Worm (Caenorhabditis elegans): ENCODE data around the gene nsph-1.1.
A peak's percentile ranks its signal among the peaks of the same experiment; 100 is the strongest.

The nsph-1.1 gene

ce11 chrII:8799725-8800124 is 33.1 kb downstream of the nsph-1.1 start:
- TF ChIP-seq alr-1 (tag; optimal IDR thresholded peaks at IDR 0.05): no peak
- no peak for TF ChIP-seq C34F6.9 (tag; optimal IDR thresholded peaks at IDR 0.05)
- TF ChIP-seq unc-55 (GFP tag; optimal IDR thresholded peaks at IDR 0.05): peak; percentile 50
- peak; percentile 56 for TF ChIP-seq unc-62 (GFP tag; optimal IDR thresholded peaks at IDR 0.05)

DNA sequence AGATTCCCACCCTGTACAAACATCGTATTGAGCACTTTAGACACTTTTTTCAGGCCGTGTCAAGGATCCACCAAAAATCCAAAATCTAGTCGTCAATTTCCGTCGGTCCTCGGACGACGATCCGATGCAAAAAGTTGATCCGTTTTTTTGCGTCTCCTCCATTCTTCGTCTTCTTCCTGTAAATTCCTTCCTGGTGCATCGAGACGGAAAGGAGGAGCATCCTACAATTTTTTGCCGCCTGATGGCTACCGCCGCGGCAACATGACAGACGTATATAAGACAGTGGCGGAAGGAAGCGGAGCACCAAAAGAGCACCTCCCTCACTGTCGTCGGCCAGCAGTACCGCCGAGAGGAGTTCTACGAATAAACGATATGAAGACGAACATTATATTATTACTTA is 34.3 kb downstream of the nsph-1.1 start, which contains the start of gene appg-2:
TSS of gene appg-2 (plus strand) at position 301 of the 400 bp plus-strand sequence.
- TF ChIP-seq nhr-77 (tag; optimal IDR thresholded peaks at IDR 0.05) (no peak), ceh-82 (tag; optimal IDR thresholded peaks at IDR 0.05) (no peak), ama-1 (optimal IDR thresholded peaks at IDR 0.05) (no peak), F13H6.1 (tag; optimal IDR thresholded peaks at IDR 0.05) (no peak), unc-55 (GFP tag; optimal IDR thresholded peaks at IDR 0.05) (no peak), nhr-237 (tag; optimal IDR thresholded peaks at IDR 0.05) (no peak), ceh-16 (tag; optimal IDR thresholded peaks at IDR 0.05) (no peak), nhr-6 (tag; optimal IDR thresholded peaks at IDR 0.05) (no peak), lin-39 (tag; optimal IDR thresholded peaks at IDR 0.05) (no peak), crh-2 (tag; optimal IDR thresholded peaks at IDR 0.05) (no peak), ztf-4 (tag; optimal IDR thresholded peaks at IDR 0.05) (no peak), sem-4 (tag; optimal IDR thresholded peaks at IDR 0.05) (no peak), nhr-25 (tag; optimal IDR thresholded peaks at IDR 0.05) (no peak), unc-62 (GFP tag; optimal IDR thresholded peaks at IDR 0.05) (no peak), ztf-11 (tag; optimal IDR thresholded peaks at IDR 0.05) (no peak), aly-2 (tag; optimal IDR thresholded peaks at IDR 0.05) (no peak), snpc-4 (tag; optimal IDR thresholded peaks at IDR 0.05) (no peak), lin-13 (GFP tag; optimal IDR thresholded peaks at IDR 0.05) (no peak), lin-11 (tag; optimal IDR thresholded peaks at IDR 0.05) (no peak)

DNA sequence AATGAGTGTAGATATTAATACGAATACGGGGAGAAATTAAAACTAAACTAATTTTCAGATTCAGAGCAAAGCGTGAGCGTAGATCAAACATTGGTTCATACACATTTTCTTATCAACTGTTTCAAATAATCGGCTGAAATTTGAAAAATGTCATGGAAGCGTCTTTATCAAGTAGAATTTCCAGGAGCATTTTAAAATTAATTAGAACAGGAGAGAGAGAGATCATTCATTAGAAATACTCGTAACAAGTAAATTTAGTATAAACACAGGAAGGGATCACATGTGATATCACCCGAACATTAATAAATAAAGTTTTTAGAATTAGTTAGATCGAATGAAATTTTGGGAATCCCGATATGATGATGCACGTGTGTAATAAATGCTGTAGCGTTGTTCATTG is 40.3 kb downstream of the nsph-1.1 start, which contains the start of gene pho-13:
TSS of gene pho-13 (minus strand) at position 101 of the 400 bp plus-strand sequence.
- TF ChIP-seq ceh-16 (tag; optimal IDR thresholded peaks at IDR 0.05): no peak
- TF ChIP-seq fos-1 (tag; optimal IDR thresholded peaks at IDR 0.05): peak; percentile 23

- TF ChIP-seq peb-1 (tag; optimal IDR thresholded peaks at IDR 0.05) (no peak), ztf-11 (tag; optimal IDR thresholded peaks at IDR 0.05) (no peak), ceh-82 (tag; optimal IDR thresholded peaks at IDR 0.05) (no peak), nhr-237 (tag; optimal IDR thresholded peaks at IDR 0.05) (no peak), ztf-1 (GFP tag; conservative IDR thresholded peaks at IDR 0.05) (no peak), nhr-21 (tag; optimal IDR thresholded peaks at IDR 0.05) (no peak), gmeb-1 (tag; optimal IDR thresholded peaks at IDR 0.05) (no peak), lin-39 (tag; optimal IDR thresholded peaks at IDR 0.05) (no peak), sma-3 (GFP tag; optimal IDR thresholded peaks at IDR 0.05) (no peak), elt-1 (tag; optimal IDR thresholded peaks at IDR 0.05) (no peak), ama-1 (optimal IDR thresholded peaks at IDR 0.05) (no peak)
These were observed 41.9 kb downstream of the nsph-1.1 start, which contains the start of gene F07H5.10 for ce11 chrII:8808482-8808881. TSS of gene F07H5.10 (minus strand) at chrII:8808582.

- no peak for TF ChIP-seq sem-4 (tag; optimal IDR thresholded peaks at IDR 0.05)
- TF ChIP-seq nhr-23 (tag; optimal IDR thresholded peaks at IDR 0.05): no peak
- TF ChIP-seq nhr-237 (tag; optimal IDR thresholded peaks at IDR 0.05): no peak
- no peak for TF ChIP-seq R02D3.7 (tag; optimal IDR thresholded peaks at IDR 0.05)
- TF ChIP-seq lin-39 (tag; optimal IDR thresholded peaks at IDR 0.05): no peak
- TF ChIP-seq peb-1 (tag; optimal IDR thresholded peaks at IDR 0.05): no peak
- TF ChIP-seq lin-11 (tag; optimal IDR thresholded peaks at IDR 0.05): no peak
- TF ChIP-seq dmd-4 (tag; optimal IDR thresholded peaks at IDR 0.05): no peak
- no peak for TF ChIP-seq alr-1 (tag; optimal IDR thresholded peaks at IDR 0.05)
- TF ChIP-seq blmp-1 (tag; optimal IDR thresholded peaks at IDR 0.05; ENCODE audit: insufficient read depth): no peak
- TF ChIP-seq fos-1 (tag; optimal IDR thresholded peaks at IDR 0.05): peak; percentile 17
- no peak for TF ChIP-seq nhr-12 (tag; optimal IDR thresholded peaks at IDR 0.05)
- peak; percentile 5 to 73 for TF ChIP-seq lsy-2 (tag; optimal IDR thresholded peaks at IDR 0.05)
- TF ChIP-seq crh-2 (tag; optimal IDR thresholded peaks at IDR 0.05): peak; percentile 74
- TF ChIP-seq nhr-25 (tag; optimal IDR thresholded peaks at IDR 0.05): no peak
- TF ChIP-seq egl-27 (tag; optimal IDR thresholded peaks at IDR 0.05): no peak
- no peak for TF ChIP-seq F13H6.1 (tag; optimal IDR thresholded peaks at IDR 0.05)
- no peak for TF ChIP-seq unc-39 (tag; optimal IDR thresholded peaks at IDR 0.05)
- TF ChIP-seq elt-1 (tag; optimal IDR thresholded peaks at IDR 0.05): no peak
- no peak for TF ChIP-seq nhr-21 (tag; optimal IDR thresholded peaks at IDR 0.05)
- peak; percentile 69 for TF ChIP-seq C34F6.9 (tag; optimal IDR thresholded peaks at IDR 0.05)
These were observed 44.3 kb downstream of the nsph-1.1 start, which contains the start of the genes F46C5.9 and rer-1 for ce11 chrII:8810679-8811413. TSS of gene F46C5.9 (minus strand) at chrII:8810729. TSS of gene rer-1 (plus strand) at chrII:8811370.

Measured in whole organism, L2 larva.